Fruit fly (Drosophila melanogaster) whole organism, embryonic: Measurements from ENCODE around the gene CG7966.

Source experiments
- CG10267 ChIP-seq: fragments of 200-800 bp; sonication (Bioruptor generic); optimal IDR thresholded peaks from 2 replicates; lab custom pipeline; 2018; ENCODE audit warnings: missing biosample characterization, mild to moderate bottlenecking, missing genetic modification characterization, moderate library complexity
- CG10321 ChIP-seq: fragments of 200-800 bp; sonication (Bioruptor generic); IDR thresholded peaks from 2 replicates; pipeline ENCODE4 v1.3.6; 2022; ENCODE audit warnings: missing biosample characterization, missing genetic modification characterization
- CG10543 ChIP-seq: fragments of 200-800 bp; sonication (Bioruptor generic); optimal IDR thresholded peaks from 3 replicates; lab custom pipeline; 2017; ENCODE audit warnings: missing biosample characterization, mild to moderate bottlenecking, missing genetic modification characterization, moderate library complexity
- CG12659 ChIP-seq: fragments of 200-800 bp; sonication (Bioruptor generic); optimal IDR thresholded peaks from 3 replicates; lab custom pipeline; 2017; ENCODE audit warnings: mild to moderate bottlenecking, missing biosample characterization, missing genetic modification reagents, missing genetic modification characterization
- CG13287 ChIP-seq: fragments of 200-800 bp; sonication (Bioruptor generic); IDR thresholded peaks from 2 replicates; pipeline ENCODE4 v1.3.6; 2022; ENCODE audit warnings: missing biosample characterization, missing genetic modification characterization; ENCODE audit not compliant: partially characterized antibody
- CG14441 ChIP-seq: fragments of 200-800 bp; sonication (Bioruptor generic); IDR thresholded peaks from 2 replicates; pipeline ENCODE4 v1.3.6; 2022; ENCODE audit warnings: missing biosample characterization, missing genetic modification characterization
- CG14710 ChIP-seq: fragments of 200-800 bp; sonication (Bioruptor generic); optimal IDR thresholded peaks from 3 replicates; lab custom pipeline; 2019; ENCODE audit warnings: missing biosample characterization, mild to moderate bottlenecking, missing genetic modification characterization, moderate library complexity
- CG15514 ChIP-seq: fragments of 200-800 bp; sonication (Bioruptor generic); optimal IDR thresholded peaks from 3 replicates; lab custom pipeline; 2017; ENCODE audit warnings: missing biosample characterization, missing genetic modification characterization, mild to moderate bottlenecking, moderate library complexity, missing genetic modification reagents
- CG1602 ChIP-seq: fragments of 200-800 bp; sonication (Bioruptor generic); optimal IDR thresholded peaks from 3 replicates; lab custom pipeline; 2016; ENCODE audit warnings: missing biosample characterization, missing genetic modification characterization
- CG1647 ChIP-seq: fragments of 200-800 bp; sonication (Bioruptor generic); optimal IDR thresholded peaks from 3 replicates; lab custom pipeline; 2016; ENCODE audit warnings: missing biosample characterization, missing genetic modification characterization
- CG17186 ChIP-seq: fragments of 200-800 bp; sonication (Bioruptor generic); optimal IDR thresholded peaks from 3 replicates; lab custom pipeline; 2017; ENCODE audit warnings: missing biosample characterization, missing genetic modification reagents, missing genetic modification characterization
- CG17328 ChIP-seq: fragments of 200-800 bp; sonication (Bioruptor generic); IDR thresholded peaks from 2 replicates; pipeline ENCODE4 v1.3.6; 2022; ENCODE audit warnings: missing biosample characterization, missing genetic modification characterization
- CG17829 ChIP-seq: fragments of 200-800 bp; optimal IDR thresholded peaks from 2 replicates; lab custom pipeline; 2019; ENCODE audit warnings: missing biosample characterization, mild to moderate bottlenecking, missing genetic modification characterization, moderate library complexity
- CG18764 ChIP-seq: fragments of 200-800 bp; sonication (Bioruptor generic); optimal IDR thresholded peaks from 3 replicates; lab custom pipeline; 2016; ENCODE audit warnings: missing biosample characterization, missing genetic modification characterization
- CG2120 ChIP-seq: fragments of 200-800 bp; sonication (Bioruptor generic); optimal IDR thresholded peaks from 3 replicates; lab custom pipeline; 2016; ENCODE audit warnings: missing biosample characterization, missing genetic modification characterization
- CG31365 ChIP-seq: fragments of 200-800 bp; sonication (Bioruptor generic); optimal IDR thresholded peaks from 2 replicates; lab custom pipeline; 2018; ENCODE audit warnings: missing biosample characterization, mild to moderate bottlenecking, missing genetic modification characterization
- CG7271 ChIP-seq: fragments of 200-800 bp; sonication (Bioruptor generic); optimal IDR thresholded peaks from 2 replicates; lab custom pipeline; 2018; ENCODE audit warnings: missing biosample characterization, mild to moderate bottlenecking, missing genetic modification characterization, moderate library complexity
- CG7928 ChIP-seq: fragments of 200-800 bp; sonication (Bioruptor generic); optimal IDR thresholded peaks from 2 replicates; lab custom pipeline; 2017; ENCODE audit warnings: missing biosample characterization, mild to moderate bottlenecking, missing genetic modification characterization
- CrebB ChIP-seq: fragments of 200-800 bp; sonication (Bioruptor generic); optimal IDR thresholded peaks from 3 replicates; lab custom pipeline; 2018; ENCODE audit warnings: missing biosample characterization, mild to moderate bottlenecking, missing genetic modification characterization
- D19B ChIP-seq: fragments of 200-800 bp; sonication (Bioruptor generic); optimal IDR thresholded peaks from 2 replicates; lab custom pipeline; 2017; ENCODE audit warnings: missing biosample characterization, mild to moderate bottlenecking, missing genetic modification characterization
- Dll ChIP-seq: fragments of 200-800 bp; sonication (Bioruptor generic); IDR thresholded peaks from 4 replicates; pipeline ENCODE4 v1.3.6; 2022; ENCODE audit warnings: missing biosample characterization, missing genetic modification characterization; ENCODE audit not compliant: partially characterized antibody
- Doc2 ChIP-seq: fragments of 200-800 bp; sonication (Bioruptor generic); IDR thresholded peaks from 2 replicates; pipeline ENCODE4 v1.3.6; 2022; ENCODE audit warnings: missing biosample characterization, missing genetic modification characterization
- Dref ChIP-seq: fragments of 200-800 bp; sonication (Bioruptor generic); IDR thresholded peaks from 2 replicates; pipeline ENCODE4 v1.3.6; 2022; ENCODE audit warnings: missing biosample characterization, missing genetic modification characterization
- E2f1 ChIP-seq: fragments of 200-800 bp; sonication (Bioruptor generic); IDR thresholded peaks from 2 replicates; pipeline ENCODE4 v1.3.6; 2022; ENCODE audit warnings: missing biosample characterization, missing genetic modification characterization
- Ets65A ChIP-seq: fragments of 200-800 bp; sonication (Bioruptor generic); peaks from one replicate; lab custom pipeline; 2016; ENCODE audit warnings: missing biosample characterization, missing genetic modification characterization
- GATAe ChIP-seq: fragments of 200-800 bp; sonication (Bioruptor generic); conservative IDR thresholded peaks from 2 replicates; pipeline ENCODE4 v1.3.6; 2022; ENCODE audit warnings: missing biosample characterization, missing genetic modification characterization
- Lhr ChIP-seq: fragments of 200-800 bp; sonication (Bioruptor generic); optimal IDR thresholded peaks from 3 replicates; lab custom pipeline; 2017; ENCODE audit warnings: mild to moderate bottlenecking, missing biosample characterization, missing genetic modification reagents, missing genetic modification characterization
- Med ChIP-seq: fragments of 200-800 bp; sonication (Bioruptor generic); peaks from one replicate; lab custom pipeline; 2016; ENCODE audit warnings: missing biosample characterization, missing genetic modification characterization, mild to moderate bottlenecking, inconsistent platforms, moderate library complexity
- NC2β ChIP-seq: fragments of 200-800 bp; sonication (Bioruptor generic); optimal IDR thresholded peaks from 2 replicates; lab custom pipeline; 2016; ENCODE audit warnings: missing biosample characterization, missing genetic modification characterization
- Nf-YA ChIP-seq: fragments of 200-800 bp; sonication (Bioruptor generic); IDR thresholded peaks from 2 replicates; pipeline ENCODE4 v1.3.6; 2022; ENCODE audit warnings: missing biosample characterization, missing genetic modification characterization
- Rx ChIP-seq: fragments of 200-800 bp; sonication (Bioruptor generic); IDR thresholded peaks from 2 replicates; pipeline ENCODE4 v1.3.6; 2022; ENCODE audit warnings: missing biosample characterization, missing genetic modification characterization
- Taf1 ChIP-seq: fragments of 200-800 bp; sonication (Bioruptor generic); IDR thresholded peaks from 2 replicates; pipeline ENCODE4 v1.3.6; 2022; ENCODE audit warnings: missing biosample characterization, missing genetic modification characterization
- Xbp1 ChIP-seq: fragments of 200-800 bp; sonication (Bioruptor generic); optimal IDR thresholded peaks from 3 replicates; lab custom pipeline; 2016; ENCODE audit warnings: missing biosample characterization, mild to moderate bottlenecking, missing genetic modification characterization
- bbx ChIP-seq: fragments of 200-800 bp; sonication (Bioruptor generic); IDR thresholded peaks from 2 replicates; pipeline ENCODE4 v1.3.6; 2022; ENCODE audit warnings: missing biosample characterization, missing genetic modification characterization; ENCODE audit not compliant: partially characterized antibody
- crp ChIP-seq, 2 experiments: fragments of 200-800 bp; sonication (Bioruptor generic); optimal IDR thresholded peaks; 2 replicates in 1 of 2; 3 replicates in 1 of 2; lab custom pipeline; 2017; ENCODE audit warnings: missing biosample characterization in 2 of 2, missing genetic modification characterization in 2 of 2, mild to moderate bottlenecking in 1 of 2, moderate library complexity in 1 of 2
- emc ChIP-seq: fragments of 200-800 bp; sonication (Bioruptor generic); optimal IDR thresholded peaks from 2 replicates; lab custom pipeline; 2016; ENCODE audit warnings: missing biosample characterization, missing genetic modification characterization
- fru ChIP-seq: fragments of >200 bp; optimal IDR thresholded peaks from 2 replicates; lab custom pipeline; 2017
- her ChIP-seq: fragments of 200-800 bp; sonication (Bioruptor generic); optimal IDR thresholded peaks from 2 replicates; lab custom pipeline; 2016; ENCODE audit warnings: missing biosample characterization, missing genetic modification characterization
- jing ChIP-seq: fragments of 200-800 bp; sonication (Bioruptor generic); optimal IDR thresholded peaks from 2 replicates; lab custom pipeline; 2018; ENCODE audit warnings: missing biosample characterization, mild to moderate bottlenecking, missing genetic modification characterization
- jumu ChIP-seq: fragments of 200-800 bp; sonication (Bioruptor generic); optimal IDR thresholded peaks from 3 replicates; lab custom pipeline; 2016; ENCODE audit warnings: missing biosample characterization, missing genetic modification characterization
- knrl ChIP-seq: fragments of 200-800 bp; sonication (Bioruptor generic); IDR thresholded peaks from 3 replicates; pipeline ENCODE4 v1.3.6; 2022; ENCODE audit warnings: missing biosample characterization, missing genetic modification characterization; ENCODE audit not compliant: partially characterized antibody
- nom ChIP-seq: fragments of 200-800 bp; sonication (Bioruptor generic); optimal IDR thresholded peaks from 2 replicates; lab custom pipeline; 2017; ENCODE audit warnings: missing biosample characterization, missing genetic modification characterization, mild to moderate bottlenecking, moderate library complexity, missing genetic modification reagents
- p53 ChIP-seq: fragments of 200-800 bp; sonication (Bioruptor generic); optimal IDR thresholded peaks from 2 replicates; lab custom pipeline; 2016; ENCODE audit warnings: missing biosample characterization, missing genetic modification characterization
- pros ChIP-seq: fragments of 200-800 bp; sonication (Bioruptor generic); optimal IDR thresholded peaks from 3 replicates; lab custom pipeline; 2019; ENCODE audit warnings: missing biosample characterization, mild to moderate bottlenecking, missing genetic modification characterization, moderate library complexity
- slou ChIP-seq: fragments of 200-800 bp; sonication (Bioruptor generic); optimal IDR thresholded peaks from 3 replicates; lab custom pipeline; 2016; ENCODE audit warnings: missing biosample characterization, missing genetic modification characterization
- so ChIP-seq: fragments of 200-800 bp; sonication (Bioruptor generic); IDR thresholded peaks from 3 replicates; pipeline ENCODE4 v1.3.6; 2022; ENCODE audit warnings: missing biosample characterization, missing genetic modification characterization
- sqz ChIP-seq: fragments of 200-800 bp; sonication (Bioruptor generic); optimal IDR thresholded peaks from 3 replicates; lab custom pipeline; 2018; ENCODE audit warnings: missing biosample characterization, mild to moderate bottlenecking, missing genetic modification characterization
- trem ChIP-seq: fragments of 200-800 bp; optimal IDR thresholded peaks from 3 replicates; lab custom pipeline; 2019; ENCODE audit warnings: missing biosample characterization, mild to moderate bottlenecking, missing genetic modification characterization, moderate library complexity
- vvl ChIP-seq: fragments of 200-800 bp; sonication (Bioruptor generic); IDR thresholded peaks from 2 replicates; pipeline ENCODE4 v1.3.6; 2022; ENCODE audit warnings: missing biosample characterization, missing genetic modification characterization
- zen2 ChIP-seq: fragments of 200-800 bp; sonication (Bioruptor generic); IDR thresholded peaks from 3 replicates; pipeline ENCODE4 v1.3.6; 2022; ENCODE audit warnings: missing biosample characterization, missing genetic modification characterization; ENCODE audit not compliant: partially characterized antibody

The CG7966 gene

dm6 chr3R:13051942-13052693 lies 865 bp upstream of the CG7966 start, which contains the start of gene pic (continued):
- TF ChIP-seq her (GFP tag; lab: Kevin White, UChicago) (no peak), jumu (peak; percentile 21), CG13287 (peak; percentile 87), vvl (GFP tag; lab: Robert Waterston, UW) (no peak), Med (peak; percentile 76), Dref (GFP tag; lab: Robert Waterston, UW) (peak; percentile 90), Ets65A (GFP tag; lab: Kevin White, UChicago) (no peak), CrebB (tag; lab: Kevin White, UChicago) (no peak), CG17829 (no peak), E2f1 (GFP tag; lab: Robert Waterston, UW) (0 out of 2 replicates have a peak, but pooled peaks have one; percentile 11), CG7928 (GFP tag; lab: Kevin White, UChicago) (no peak), CG12659 (GFP tag; lab: Kevin White, UChicago) (peak; percentile 31), slou (no peak), D19B (GFP tag; lab: Kevin White, UChicago) (no peak), zen2 (GFP tag; lab: Robert Waterston, UW) (peak; percentile 33; the same call in 1 of the 3 replicates), so (GFP tag; lab: Robert Waterston, UW) (no peak), Dll (GFP tag; lab: Robert Waterston, UW) (peak; percentile 89), Lhr (GFP tag; lab: Kevin White, UChicago) (peak; percentile 50), trem (tag; lab: Kevin White, UChicago) (peak; percentile 79), CG10321 (GFP tag; lab: Robert Waterston, UW) (no peak), bbx (GFP tag; lab: Robert Waterston, UW) (peak; percentile 74), pros (GFP tag; lab: Kevin White, UChicago) (no peak), emc (GFP tag; lab: Kevin White, UChicago) (no peak), nom (GFP tag; lab: Kevin White, UChicago) (no peak), CG31365 (no peak), knrl (GFP tag; lab: Robert Waterston, UW) (peak; percentile 85), CG14441 (GFP tag; lab: Robert Waterston, UW) (no peak), Rx (GFP tag; lab: Robert Waterston, UW) (no peak), sqz (no peak), CG7271 (tag; lab: Kevin White, UChicago) (no peak), Nf-YA (GFP tag; lab: Robert Waterston, UW) (no peak), GATAe (GFP tag; lab: Robert Waterston, UW) (no peak), fru (no peak), CG1602 (GFP tag; lab: Kevin White, UChicago) (no peak), CG2120 (GFP tag; lab: Kevin White, UChicago) (peak; percentile 18), CG1647 (GFP tag; lab: Kevin White, UChicago) (no peak), Doc2 (GFP tag; lab: Robert Waterston, UW) (no peak), jing (GFP tag; lab: Kevin White, UChicago) (no peak), Xbp1 (no peak), CG10267 (tag; lab: Kevin White, UChicago) (peak; percentile 66), CG14710 (tag; lab: Kevin White, UChicago) (peak; percentile 76), p53 (GFP tag; lab: Kevin White, UChicago) (no peak), CG15514 (GFP tag; lab: Kevin White, UChicago) (peak; percentile 13), CG17186 (GFP tag; lab: Kevin White, UChicago) (peak; percentile 70), NC2β (peak; percentile 16), CG17328 (GFP tag; lab: Robert Waterston, UW) (no peak), crp (GFP tag; optimal IDR thresholded peaks at IDR 0.05; lab: Kevin White, UChicago) (no peak), CG18764 (GFP tag; lab: Kevin White, UChicago) (no peak), CG10543 (GFP tag; lab: Kevin White, UChicago) (no peak), Taf1 (GFP tag; lab: Robert Waterston, UW) (no peak)
